Worm (Caenorhabditis elegans): Measurements from ENCODE around the gene C04C3.14.
A peak's percentile ranks its signal among the peaks of the same experiment; 100 is the strongest.

Gene C04C3.14

DNA sequence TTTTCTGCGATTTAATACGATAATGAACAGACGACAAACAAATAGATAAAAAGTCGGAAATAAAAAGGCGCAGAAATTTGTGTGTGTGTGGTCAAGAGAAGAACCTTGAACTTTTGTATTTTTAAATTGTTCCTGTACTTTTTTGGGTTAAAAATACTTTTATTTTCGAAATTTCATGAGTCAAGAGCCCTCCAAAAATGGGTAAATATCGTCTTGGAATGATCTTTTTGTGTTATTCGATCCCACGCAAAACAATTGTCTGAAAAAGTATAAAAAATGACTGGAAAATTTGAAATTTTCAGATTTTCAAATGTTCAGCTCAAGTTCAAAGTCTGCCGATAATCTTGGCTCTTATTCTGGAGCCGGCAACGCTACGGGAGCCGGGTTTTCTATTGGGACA is at the start of gene C04C3.14:
Gene C04C3.14 (plus strand): TSS at position 301 of the 400 bp plus-strand sequence.
- TF ChIP-seq snpc-4 (GFP tag; optimal IDR thresholded peaks at IDR 0.05), result no peak
- no peak for TF ChIP-seq snpc-4 (tag; optimal IDR thresholded peaks at IDR 0.05)
- TF ChIP-seq akir-1 (GFP tag; optimal IDR thresholded peaks at IDR 0.05), result no peak
- TF ChIP-seq ztf-28 (GFP tag; IDR thresholded peaks at IDR 0.05), result no peak
- no peak for TF ChIP-seq ceh-40 (GFP tag; IDR thresholded peaks at IDR 0.05)
- TF ChIP-seq madf-8 (GFP tag; conservative IDR thresholded peaks at IDR 0.05), result no peak
- no peak for TF ChIP-seq nhr-27 (tag; optimal IDR thresholded peaks at IDR 0.05)

DNA sequence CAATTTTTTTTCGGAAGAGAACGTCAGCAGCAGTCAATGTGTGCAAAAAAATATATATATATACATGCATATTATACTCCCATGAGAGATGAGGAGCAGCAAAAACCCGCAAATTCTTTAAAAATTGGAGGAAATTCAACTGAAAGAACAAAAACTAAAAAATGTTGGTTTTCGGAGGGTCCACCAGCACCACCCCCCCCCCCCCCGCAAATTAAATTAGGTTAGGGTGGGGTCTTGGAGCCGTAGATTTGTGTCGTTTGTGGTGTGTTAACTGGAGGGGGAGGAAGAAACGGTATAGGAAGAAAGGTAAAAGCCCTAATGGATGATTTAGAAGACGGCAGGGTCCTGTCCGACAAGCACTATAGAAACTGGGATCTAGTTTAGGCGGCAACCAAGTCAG is 47.3 kb upstream of the C04C3.14 start:
- peak; percentile 74; the same call in 1 of the 2 replicates for TF ChIP-seq egrh-3 (GFP tag; IDR thresholded peaks at IDR 0.05)
- no peak for TF ChIP-seq mes-4 (tag; optimal IDR thresholded peaks at IDR 0.05)
- TF ChIP-seq zfh-2 (GFP tag; conservative IDR thresholded peaks at IDR 0.05), result peak; percentile 69; the same call in 1 of the 2 replicates

DNA sequence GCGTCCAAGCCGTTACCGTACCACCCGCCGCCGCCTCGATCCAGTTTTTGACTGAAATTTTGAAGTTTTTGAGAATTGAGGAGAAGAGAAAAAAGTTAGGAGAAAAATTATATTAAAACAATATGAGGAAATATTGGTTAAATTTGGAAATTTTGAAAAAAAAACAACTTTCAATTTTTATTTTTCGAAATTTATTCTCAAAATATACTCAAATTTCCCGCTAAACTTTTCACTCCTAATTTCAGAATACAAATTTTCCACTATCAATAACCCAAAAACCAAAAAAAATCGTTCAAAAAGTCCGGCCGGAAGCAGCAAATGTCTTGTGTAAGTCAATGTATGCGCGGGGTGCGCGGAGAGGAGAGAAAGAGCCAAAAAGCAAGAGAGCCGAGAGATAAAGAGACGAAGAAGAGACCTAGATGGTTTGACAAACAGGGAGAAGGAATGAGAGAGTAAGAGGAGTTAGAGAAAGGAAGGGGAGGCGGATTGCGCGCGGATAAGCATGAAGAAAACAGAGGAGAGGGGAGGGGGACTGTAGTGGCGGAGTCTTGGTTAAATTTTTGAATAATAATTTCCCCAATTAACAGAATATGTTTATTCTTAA is 45.6 kb upstream of the C04C3.14 start, which contains the start of gene elks-1:
Gene elks-1 (minus strand): TSS at position 51 of the 604 bp plus-strand sequence.
- TF ChIP-seq K12H6.12 (tag; optimal IDR thresholded peaks at IDR 0.05) (no peak), nfyb-1 (GFP tag; IDR thresholded peaks at IDR 0.05) (no peak), lin-54 (GFP tag; optimal IDR thresholded peaks at IDR 0.05) (no peak), egl-18 (GFP tag; IDR thresholded peaks at IDR 0.05) (no peak), F22D6.2 (tag; optimal IDR thresholded peaks at IDR 0.05) (no peak), ceh-100 (GFP tag; IDR thresholded peaks at IDR 0.05) (no peak), pha-4 (tag; optimal IDR thresholded peaks at IDR 0.05) (no peak), hmg-1.2 (GFP tag; IDR thresholded peaks at IDR 0.05) (peak; percentile 49; the same call in 1 of the 2 replicates)

DNA sequence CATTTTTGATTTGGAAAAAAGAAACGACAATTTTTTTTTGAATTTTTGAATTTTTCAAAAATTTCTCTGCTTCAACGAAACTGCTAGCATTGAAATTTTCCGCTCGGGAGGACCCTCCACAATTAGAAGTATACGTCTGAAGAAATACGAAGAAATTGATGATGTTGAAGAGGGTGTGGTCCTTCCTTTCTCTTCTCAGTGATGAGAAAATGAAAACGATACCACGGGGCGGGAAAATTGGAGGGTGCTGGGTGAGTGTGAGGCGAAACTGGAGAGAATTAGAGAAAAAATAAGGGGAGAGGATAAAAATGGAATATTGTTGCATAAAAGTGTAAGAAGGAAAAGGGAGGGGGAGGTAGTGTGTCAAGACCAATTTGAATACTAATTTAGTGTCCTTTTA is 43.7 kb upstream of the C04C3.14 start:
- TF ChIP-seq snpc-1.1 (tag; optimal IDR thresholded peaks at IDR 0.05; ENCODE audit: insufficient read depth) (no peak), F37B4.10 (GFP tag; IDR thresholded peaks at IDR 0.05) (no peak), bed-1 (GFP tag; IDR thresholded peaks at IDR 0.05) (no peak), ztf-25 (GFP tag; IDR thresholded peaks at IDR 0.05) (no peak), cebp-2 (GFP tag; IDR thresholded peaks at IDR 0.05) (no peak), zfh-2 (GFP tag; conservative IDR thresholded peaks at IDR 0.05) (no peak), egrh-3 (GFP tag; IDR thresholded peaks at IDR 0.05) (no peak), hsf-1 (GFP tag; IDR thresholded peaks at IDR 0.05) (no peak), C17E4.6 (GFP tag; IDR thresholded peaks at IDR 0.05) (no peak), sptf-2 (GFP tag; optimal IDR thresholded peaks at IDR 0.05) (no peak), lsl-1 (GFP tag; optimal IDR thresholded peaks at IDR 0.05) (no peak), nfyb-1 (GFP tag; IDR thresholded peaks at IDR 0.05) (no peak), hmg-1.2 (GFP tag; IDR thresholded peaks at IDR 0.05) (no peak)

DNA sequence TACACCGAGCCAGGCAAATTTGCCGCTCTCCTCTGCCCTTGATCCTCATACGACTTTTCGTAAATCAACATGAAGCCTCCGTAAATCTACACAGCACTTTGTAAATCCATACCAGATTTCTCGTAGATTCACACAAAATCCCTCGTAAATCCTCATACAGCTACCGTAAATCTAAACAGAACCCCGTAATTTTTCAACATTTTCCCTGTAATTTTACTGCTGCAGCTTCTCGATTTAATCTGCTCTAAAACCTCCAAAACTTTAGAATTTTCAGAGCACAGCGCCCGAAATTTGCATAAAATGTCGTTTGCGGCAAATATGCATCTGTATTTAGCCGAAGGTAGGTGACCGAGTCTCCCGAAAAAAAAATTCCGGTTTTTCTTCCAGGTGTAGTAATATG is 40.9 kb upstream of the C04C3.14 start, which contains the start of gene F42A6.1:
Gene F42A6.1 (plus strand): TSS at position 301 of the 400 bp plus-strand sequence.
- no peak for TF ChIP-seq tbx-9 (tag; optimal IDR thresholded peaks at IDR 0.05; ENCODE audit: borderline replicate concordance)
- TF ChIP-seq lin-26 (GFP tag; IDR thresholded peaks at IDR 0.05), result no peak
- TF ChIP-seq fkh-3 (tag; optimal IDR thresholded peaks at IDR 0.05), result no peak
- TF ChIP-seq egl-44 (GFP tag; IDR thresholded peaks at IDR 0.05), result no peak
- TF ChIP-seq F37B4.10 (GFP tag; IDR thresholded peaks at IDR 0.05), result no peak
- no peak for TF ChIP-seq ztf-22 (GFP tag; optimal IDR thresholded peaks at IDR 0.05)
- TF ChIP-seq cebp-2 (GFP tag; IDR thresholded peaks at IDR 0.05), result no peak
- no peak for TF ChIP-seq F57A8.1 (GFP tag; optimal IDR thresholded peaks at IDR 0.05)
- no peak for TF ChIP-seq aptf-3 (GFP tag; IDR thresholded peaks at IDR 0.05)
- no peak for TF ChIP-seq ekl-4 (GFP tag; IDR thresholded peaks at IDR 0.05)
- TF ChIP-seq K12H6.12 (tag; optimal IDR thresholded peaks at IDR 0.05), result no peak
- TF ChIP-seq attf-6 (GFP tag; IDR thresholded peaks at IDR 0.05), result no peak
- no peak for TF ChIP-seq ceh-91 (GFP tag; IDR thresholded peaks at IDR 0.05)
- no peak for TF ChIP-seq pbrm-1 (GFP tag; IDR thresholded peaks at IDR 0.05)
- TF ChIP-seq lin-35 (GFP tag; optimal IDR thresholded peaks at IDR 0.05), result no peak
